Worm (Caenorhabditis elegans): ENCODE measurements around the gene mecr-1.

Gene mecr-1

ce11 chrII:13139573-13139972 lies 47.5 kb downstream of the mecr-1 start:
- TF ChIP-seq F16B12.6 (tag; optimal IDR thresholded peaks at IDR 0.05): no peak
- TF ChIP-seq efl-1 (optimal IDR thresholded peaks at IDR 0.05): no peak
- peak in 1 of 2 experiments; percentile 13 for TF ChIP-seq efl-1 (GFP tag; optimal IDR thresholded peaks at IDR 0.05 in 1 of 2)
